Fruit fly (Drosophila melanogaster): ENCODE data around the gene plh.

The plh gene

dm6 chr3R:5021431-5021999 is 10.7 kb upstream of the plh start (continued):
- no peak for TF ChIP-seq ase (GFP tag; IDR thresholded peaks at IDR 0.05)
- no peak for TF ChIP-seq CG34376 (GFP tag; optimal IDR thresholded peaks at IDR 0.05)
- TF ChIP-seq CG32532 (GFP tag; IDR thresholded peaks at IDR 0.05): no peak
- TF ChIP-seq H2.0 (GFP tag; IDR thresholded peaks at IDR 0.05): no peak
- no peak for TF ChIP-seq Elba2 (GFP tag; optimal IDR thresholded peaks at IDR 0.05)
- TF ChIP-seq scrt (GFP tag; optimal IDR thresholded peaks at IDR 0.05): peak; percentile 50
- TF ChIP-seq dysf (GFP tag; IDR thresholded peaks at IDR 0.05): no peak
- no peak for TF ChIP-seq phol (tag; optimal IDR thresholded peaks at IDR 0.05)
- no peak for TF ChIP-seq Oli (tag; optimal IDR thresholded peaks at IDR 0.05)
- no peak for TF ChIP-seq tgo (GFP tag; IDR thresholded peaks at IDR 0.05)
- TF ChIP-seq CG1233 (GFP tag; optimal IDR thresholded peaks at IDR 0.05): no peak
- no peak for TF ChIP-seq Rx (GFP tag; IDR thresholded peaks at IDR 0.05)
- TF ChIP-seq CG33557 (GFP tag; optimal IDR thresholded peaks at IDR 0.05): no peak
- no peak for TF ChIP-seq Gsc (GFP tag; IDR thresholded peaks at IDR 0.05)
- TF ChIP-seq CG18619 (GFP tag; optimal IDR thresholded peaks at IDR 0.05): no peak
- peak; percentile 21; the same call in 1 of the 2 replicates for TF ChIP-seq CG4404 (GFP tag; IDR thresholded peaks at IDR 0.05)
- TF ChIP-seq ham (GFP tag; IDR thresholded peaks at IDR 0.05): no peak
- TF ChIP-seq ems (GFP tag; optimal IDR thresholded peaks at IDR 0.05): no peak
- TF ChIP-seq CG10366 (GFP tag; IDR thresholded peaks at IDR 0.05): no peak
- TF ChIP-seq esg (GFP tag; conservative IDR thresholded peaks at IDR 0.05): no peak
- no peak for TF ChIP-seq br (optimal IDR thresholded peaks at IDR 0.05)
- peak; percentile 52 for TF ChIP-seq oc (tag; optimal IDR thresholded peaks at IDR 0.05)
- no peak for TF ChIP-seq seq (GFP tag; IDR thresholded peaks at IDR 0.05)
- TF ChIP-seq Atf-2 (GFP tag; optimal IDR thresholded peaks at IDR 0.05): no peak
- no peak for TF ChIP-seq CG7357 (GFP tag; IDR thresholded peaks at IDR 0.05)
- TF ChIP-seq Med (GFP tag): peak; percentile 34
- no peak for TF ChIP-seq HLH4C (GFP tag; IDR thresholded peaks at IDR 0.05; ENCODE audit: partially characterized antibody)
- no peak for TF ChIP-seq NC2β (GFP tag; optimal IDR thresholded peaks at IDR 0.05)
- no peak for TF ChIP-seq CG2678 (tag; optimal IDR thresholded peaks at IDR 0.05)
- TF ChIP-seq gsb (GFP tag; IDR thresholded peaks at IDR 0.05): no peak
- TF ChIP-seq CG1024 (GFP tag; IDR thresholded peaks at IDR 0.05): no peak
- peak; percentile 12; the same call in 1 of the 2 replicates for TF ChIP-seq Adf1 (GFP tag; IDR thresholded peaks at IDR 0.05)
- no peak for TF ChIP-seq CG2712 (tag; optimal IDR thresholded peaks at IDR 0.05)
- no peak for TF ChIP-seq Gug (GFP tag; IDR thresholded peaks at IDR 0.05)
- TF ChIP-seq HHEX (GFP tag; optimal IDR thresholded peaks at IDR 0.05): no peak
- no peak for TF ChIP-seq usp (GFP tag; optimal IDR thresholded peaks at IDR 0.05)
- TF ChIP-seq Six4 (GFP tag; optimal IDR thresholded peaks at IDR 0.05): no peak
- peak; percentile 83 for TF ChIP-seq zen (tag; optimal IDR thresholded peaks at IDR 0.05)
- TF ChIP-seq CG9797 (GFP tag; optimal IDR thresholded peaks at IDR 0.05): no peak
- TF ChIP-seq Dip3 (GFP tag; optimal IDR thresholded peaks at IDR 0.05): no peak
- TF ChIP-seq Opbp (GFP tag; IDR thresholded peaks at IDR 0.05; ENCODE audit: partially characterized antibody): 0 out of 3 replicates have a peak, but pooled peaks have one; percentile 23
- TF ChIP-seq CG6175 (GFP tag; IDR thresholded peaks at IDR 0.05): no peak
- TF ChIP-seq HLH54F (GFP tag; optimal IDR thresholded peaks at IDR 0.05): no peak
- TF ChIP-seq unpg (GFP tag; optimal IDR thresholded peaks at IDR 0.05): no peak
- peak in 1 of 2 experiments; percentile 82 for TF ChIP-seq tll (GFP tag; optimal IDR thresholded peaks at IDR 0.05)
- no peak for TF ChIP-seq CG17359 (tag; optimal IDR thresholded peaks at IDR 0.05)
- TF ChIP-seq Hr3 (GFP tag; optimal IDR thresholded peaks at IDR 0.05): no peak
- TF ChIP-seq ATbp (GFP tag; optimal IDR thresholded peaks at IDR 0.05): no peak
- TF ChIP-seq pnt (GFP tag; optimal IDR thresholded peaks at IDR 0.05): no peak
- TF ChIP-seq CG31224 (GFP tag; IDR thresholded peaks at IDR 0.05): no peak
- TF ChIP-seq Scr (GFP tag; IDR thresholded peaks at IDR 0.05; ENCODE audit: partially characterized antibody): no peak
- TF ChIP-seq schlank (tag; optimal IDR thresholded peaks at IDR 0.05): no peak
